Fruit fly (Drosophila melanogaster): Measurements from ENCODE around the gene CG8607.

CG8607 gene

DNA sequence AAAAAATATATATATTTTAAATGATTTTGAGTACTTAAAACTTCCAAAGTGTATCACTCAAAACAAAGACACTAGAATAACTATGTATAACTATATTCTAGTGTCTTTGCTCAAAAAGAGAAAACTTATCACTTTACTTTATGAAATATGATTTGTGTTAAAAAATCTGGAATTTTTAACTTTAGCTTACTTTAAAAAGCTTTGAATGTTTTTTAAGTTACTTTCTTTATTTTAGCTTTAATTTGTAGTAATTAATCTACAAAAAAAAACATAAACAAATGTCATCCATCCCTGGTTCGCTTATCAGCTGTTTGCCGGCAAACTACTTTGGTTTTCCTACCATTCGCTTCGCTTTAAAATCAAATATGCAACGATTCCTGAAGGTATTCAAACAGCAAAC, at the start of gene CG8607:
Gene CG8607 (plus strand): TSS at position 301 of the 400 bp plus-strand sequence.
- TF ChIP-seq bab1 (GFP tag; optimal IDR thresholded peaks at IDR 0.05) = no peak
- no peak for TF ChIP-seq CG7045 (GFP tag; optimal IDR thresholded peaks at IDR 0.05)
- no peak for TF ChIP-seq pad (GFP tag; optimal IDR thresholded peaks at IDR 0.05)
- TF ChIP-seq CG11617 (GFP tag; optimal IDR thresholded peaks at IDR 0.05) = no peak
- no peak for TF ChIP-seq cic (GFP tag; optimal IDR thresholded peaks at IDR 0.05)
- no peak for TF ChIP-seq tj (GFP tag; optimal IDR thresholded peaks at IDR 0.05)
- no peak for TF ChIP-seq CG12768 (GFP tag; optimal IDR thresholded peaks at IDR 0.05)
- TF ChIP-seq CG14711 (tag; optimal IDR thresholded peaks at IDR 0.05) = no peak
- TF ChIP-seq kay (GFP tag; ENCODE audit: borderline replicate concordance) = no peak
- TF ChIP-seq toe (GFP tag; optimal IDR thresholded peaks at IDR 0.05) = no peak
- TF ChIP-seq Hr96 (GFP tag; optimal IDR thresholded peaks at IDR 0.05) = no peak

DNA sequence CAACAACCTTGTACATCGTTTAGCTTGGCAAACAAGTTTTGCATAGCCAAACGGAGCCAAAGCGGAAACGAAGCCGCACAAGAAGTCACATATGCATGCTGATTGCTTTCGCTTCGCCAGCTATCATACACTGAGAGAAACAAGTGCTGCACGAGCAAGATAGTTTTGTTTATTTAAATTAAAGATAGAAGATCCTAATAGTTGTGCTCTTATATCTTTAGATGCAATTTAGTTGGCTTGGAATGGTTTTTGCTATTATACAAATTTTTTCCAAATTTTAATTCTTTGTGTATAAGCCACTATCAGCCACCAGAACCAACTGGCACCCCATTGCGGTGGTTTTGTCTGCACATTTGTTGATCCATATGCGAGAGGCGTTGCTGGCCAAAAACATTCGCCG, 36.3 kb upstream of the CG8607 start:
- TF ChIP-seq Crg-1 (GFP tag; optimal IDR thresholded peaks at IDR 0.05) = no peak
- no peak for TF ChIP-seq kay (GFP tag; ENCODE audit: borderline replicate concordance)
- no peak for TF ChIP-seq cnc (optimal IDR thresholded peaks at IDR 0.05)
- no peak for TF ChIP-seq CG5204 (GFP tag; optimal IDR thresholded peaks at IDR 0.05)

DNA sequence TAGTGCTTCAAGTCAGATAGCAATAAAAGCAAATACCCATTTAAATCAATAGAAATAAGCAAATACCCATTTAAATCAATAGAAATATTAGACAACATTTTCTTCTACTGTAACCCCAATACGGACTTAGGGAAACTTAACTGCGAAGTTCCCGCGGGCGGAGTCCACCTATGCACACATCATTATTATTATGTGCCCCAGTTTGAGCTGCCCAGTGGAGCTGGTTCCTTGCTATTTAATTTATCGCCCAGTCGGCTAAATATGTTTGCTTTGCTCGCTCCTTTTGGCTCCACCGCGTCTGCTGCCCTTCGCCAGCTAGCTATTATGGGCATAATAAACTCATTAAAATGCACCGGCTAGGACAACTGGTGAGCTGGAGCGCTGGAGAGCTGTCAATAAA, 19.2 kb upstream of the CG8607 start:
- TF ChIP-seq toe (GFP tag; optimal IDR thresholded peaks at IDR 0.05) = no peak
- no peak for TF ChIP-seq CG11617 (GFP tag; optimal IDR thresholded peaks at IDR 0.05)
- TF ChIP-seq Mnt (GFP tag; optimal IDR thresholded peaks at IDR 0.05) = no peak
- TF ChIP-seq CG1620 (GFP tag; optimal IDR thresholded peaks at IDR 0.05) = no peak
- TF ChIP-seq CG5204 (GFP tag; optimal IDR thresholded peaks at IDR 0.05) = no peak
- TF ChIP-seq CG14711 (tag; optimal IDR thresholded peaks at IDR 0.05) = no peak
- no peak for TF ChIP-seq Hr96 (GFP tag; optimal IDR thresholded peaks at IDR 0.05)
- TF ChIP-seq Clk (GFP tag; optimal IDR thresholded peaks at IDR 0.05) = no peak
- no peak for TF ChIP-seq tj (GFP tag; optimal IDR thresholded peaks at IDR 0.05)
- TF ChIP-seq ovo (GFP tag; optimal IDR thresholded peaks at IDR 0.05) = no peak
- no peak for TF ChIP-seq bab1 (GFP tag; optimal IDR thresholded peaks at IDR 0.05)
- no peak for TF ChIP-seq pad (GFP tag; optimal IDR thresholded peaks at IDR 0.05)
- TF ChIP-seq Crg-1 (GFP tag; optimal IDR thresholded peaks at IDR 0.05) = no peak
- TF ChIP-seq CG7101 (tag; optimal IDR thresholded peaks at IDR 0.05) = no peak
- TF ChIP-seq CG7045 (GFP tag; optimal IDR thresholded peaks at IDR 0.05) = no peak
- TF ChIP-seq CG33017 (tag; optimal IDR thresholded peaks at IDR 0.05) = no peak
- no peak for TF ChIP-seq CG12768 (GFP tag; optimal IDR thresholded peaks at IDR 0.05)
- TF ChIP-seq kay (GFP tag; ENCODE audit: borderline replicate concordance) = no peak
- TF ChIP-seq cnc (optimal IDR thresholded peaks at IDR 0.05) = no peak

DNA sequence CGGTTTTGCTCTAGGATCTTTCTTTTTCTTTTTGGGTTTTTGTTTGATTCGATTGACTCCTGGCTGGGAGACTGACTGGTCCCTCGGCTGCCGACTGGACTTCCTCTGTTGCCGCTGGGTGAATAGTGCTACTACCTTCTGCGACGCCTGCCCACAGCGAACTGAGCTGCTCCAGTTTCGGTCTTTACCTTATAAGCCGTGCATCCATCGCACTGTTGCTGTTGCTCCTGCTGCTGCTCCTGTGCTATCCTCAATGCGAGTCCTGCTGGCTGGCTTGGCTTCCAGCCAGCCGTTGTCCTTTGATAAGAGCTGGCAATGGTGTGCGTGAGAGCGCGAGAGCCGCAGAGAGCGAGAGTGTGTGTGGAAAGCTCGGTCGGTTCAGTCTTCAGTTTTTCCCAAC, 7.1 kb upstream of the CG8607 start, which contains the start of gene unc-13-4A:
Gene unc-13-4A (minus strand): TSS at position 143 of the 400 bp plus-strand sequence.
- TF ChIP-seq kay (GFP tag; ENCODE audit: borderline replicate concordance) (no peak), cnc (optimal IDR thresholded peaks at IDR 0.05) (no peak), CG33017 (tag; optimal IDR thresholded peaks at IDR 0.05) (no peak)

DNA sequence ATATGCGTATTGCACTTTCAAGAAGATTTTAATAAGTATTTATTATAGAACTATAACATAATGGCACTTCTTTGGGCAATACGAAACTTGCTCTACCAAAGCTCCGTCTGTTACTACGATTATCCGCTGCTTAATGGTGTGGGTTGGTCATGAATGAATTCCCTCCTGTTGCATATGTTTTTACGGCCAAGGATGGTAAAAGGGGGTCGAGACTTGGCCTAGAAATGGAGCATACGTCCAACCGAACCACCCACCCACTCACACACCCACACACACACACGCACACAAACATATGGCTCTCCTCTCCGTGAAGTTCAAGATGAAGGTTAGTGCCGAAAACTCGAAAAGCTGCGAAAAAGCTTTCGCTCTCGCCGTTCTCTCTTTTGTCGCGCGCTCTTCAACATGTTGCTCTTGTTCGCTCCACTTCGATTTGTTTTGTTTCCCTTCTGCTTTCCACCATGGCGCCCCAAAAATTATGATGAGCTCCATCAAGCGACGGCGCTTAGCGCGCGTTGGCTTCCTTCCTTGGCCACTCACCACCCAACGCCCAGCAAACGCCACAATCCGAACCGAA, 6.2 kb upstream of the CG8607 start:
- TF ChIP-seq CG12768 (GFP tag; optimal IDR thresholded peaks at IDR 0.05) (no peak), CG11617 (GFP tag; optimal IDR thresholded peaks at IDR 0.05) (no peak), ovo (GFP tag; optimal IDR thresholded peaks at IDR 0.05) (no peak), CG7045 (GFP tag; optimal IDR thresholded peaks at IDR 0.05) (no peak), cic (GFP tag; optimal IDR thresholded peaks at IDR 0.05) (no peak), CG1620 (GFP tag; optimal IDR thresholded peaks at IDR 0.05) (no peak), CG14711 (tag; optimal IDR thresholded peaks at IDR 0.05) (no peak), Mnt (GFP tag; optimal IDR thresholded peaks at IDR 0.05) (no peak), CG5204 (GFP tag; optimal IDR thresholded peaks at IDR 0.05) (no peak), tj (GFP tag; optimal IDR thresholded peaks at IDR 0.05) (no peak), cnc (optimal IDR thresholded peaks at IDR 0.05) (no peak), Clk (GFP tag; optimal IDR thresholded peaks at IDR 0.05) (no peak), Hr96 (GFP tag; optimal IDR thresholded peaks at IDR 0.05) (no peak), kay (GFP tag; ENCODE audit: borderline replicate concordance) (no peak), CG33017 (tag; optimal IDR thresholded peaks at IDR 0.05) (no peak), Crg-1 (GFP tag; optimal IDR thresholded peaks at IDR 0.05) (no peak), bab1 (GFP tag; optimal IDR thresholded peaks at IDR 0.05) (no peak), toe (GFP tag; optimal IDR thresholded peaks at IDR 0.05) (no peak)

DNA sequence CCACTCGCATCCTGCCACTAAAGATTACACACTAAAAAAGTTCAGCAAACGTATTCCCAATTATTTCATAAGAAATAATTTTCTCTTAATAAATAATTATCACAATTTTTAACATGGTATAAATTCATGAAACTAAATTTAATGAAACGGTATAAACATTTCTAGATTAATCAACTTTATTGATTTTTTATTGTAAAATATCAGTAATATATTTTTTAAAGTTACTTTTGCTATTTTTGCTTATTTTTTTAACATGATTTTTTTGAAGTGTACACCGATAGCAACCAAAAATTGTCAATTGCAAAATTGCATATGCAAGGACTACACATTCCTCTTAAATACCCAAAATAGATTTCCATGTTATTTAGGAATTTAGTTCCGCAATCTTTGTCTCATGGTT, 5.7 kb upstream of the CG8607 start:
- no peak for TF ChIP-seq ovo (GFP tag; optimal IDR thresholded peaks at IDR 0.05)
- no peak for TF ChIP-seq cnc (optimal IDR thresholded peaks at IDR 0.05)
- TF ChIP-seq CG7045 (GFP tag; optimal IDR thresholded peaks at IDR 0.05) = no peak
- TF ChIP-seq kay (GFP tag; ENCODE audit: borderline replicate concordance) = no peak
- no peak for TF ChIP-seq cic (GFP tag; optimal IDR thresholded peaks at IDR 0.05)
- TF ChIP-seq tj (GFP tag; optimal IDR thresholded peaks at IDR 0.05) = no peak
- no peak for TF ChIP-seq CG5204 (GFP tag; optimal IDR thresholded peaks at IDR 0.05)
- no peak for TF ChIP-seq CG7101 (tag; optimal IDR thresholded peaks at IDR 0.05)
- no peak for TF ChIP-seq Crg-1 (GFP tag; optimal IDR thresholded peaks at IDR 0.05)
- no peak for TF ChIP-seq CG11617 (GFP tag; optimal IDR thresholded peaks at IDR 0.05)
- TF ChIP-seq Clk (GFP tag; optimal IDR thresholded peaks at IDR 0.05) = no peak
- no peak for TF ChIP-seq Mnt (GFP tag; optimal IDR thresholded peaks at IDR 0.05)
- no peak for TF ChIP-seq CG12768 (GFP tag; optimal IDR thresholded peaks at IDR 0.05)
- no peak for TF ChIP-seq toe (GFP tag; optimal IDR thresholded peaks at IDR 0.05)
- TF ChIP-seq Hr96 (GFP tag; optimal IDR thresholded peaks at IDR 0.05) = no peak
- no peak for TF ChIP-seq CG1620 (GFP tag; optimal IDR thresholded peaks at IDR 0.05)
- no peak for TF ChIP-seq bab1 (GFP tag; optimal IDR thresholded peaks at IDR 0.05)
- no peak for TF ChIP-seq pad (GFP tag; optimal IDR thresholded peaks at IDR 0.05)
- no peak for TF ChIP-seq CG14711 (tag; optimal IDR thresholded peaks at IDR 0.05)

All from whole organism, adult.